Worm (Caenorhabditis elegans): ENCODE data around the gene frpr-13.

- TF ChIP-seq unc-62 (GFP tag; optimal IDR thresholded peaks at IDR 0.05) (no peak), nfya-2 (GFP tag; IDR thresholded peaks at IDR 0.05) (no peak), rpc-1 (optimal IDR thresholded peaks at IDR 0.05) (no peak), rpc-1 (tag; optimal IDR thresholded peaks at IDR 0.05) (no peak), F33H1.4 (GFP tag; IDR thresholded peaks at IDR 0.05) (no peak), ztf-3 (GFP tag; optimal IDR thresholded peaks at IDR 0.05) (no peak), hmg-1.2 (GFP tag; IDR thresholded peaks at IDR 0.05) (no peak)
Measured at ce11 chrV:8934264-8934663, 35.4 kb downstream of the frpr-13 start.

All from whole organism, young adult.